Worm (Caenorhabditis elegans) whole organism, L1 larva: ENCODE measurements around the gene faxc-2.

Experiments used
- C04F5.9 ChIP-seq: sonication (generic microtip); optimal IDR thresholded peaks from 2 replicates; lab custom pipeline; 2016; ENCODE audit warnings: missing genetic modification characterization, missing compliant biosample characterization
- Y116A8C.19 ChIP-seq: sonication (generic microtip); optimal IDR thresholded peaks from 2 replicates; lab custom pipeline; 2016; ENCODE audit warnings: missing compliant biosample characterization, missing genetic modification characterization, borderline replicate concordance
- alr-1 ChIP-seq: fragments of 200-800 bp; sonication (Bioruptor generic); optimal IDR thresholded peaks from 2 replicates; lab custom pipeline; 2018; ENCODE audit warnings: borderline replicate concordance, mild to moderate bottlenecking, missing genetic modification characterization, missing compliant biosample characterization
- blmp-1 ChIP-seq: fragments of 150-350 bp; optimal IDR thresholded peaks from 2 replicates; lab custom pipeline; 2014; ENCODE audit warnings: missing biosample characterization, missing genetic modification characterization
- ceh-63 ChIP-seq: fragments of 200-800 bp; sonication (Bioruptor generic); optimal IDR thresholded peaks from 2 replicates; lab custom pipeline; 2018; ENCODE audit warnings: mild to moderate bottlenecking, missing genetic modification characterization, missing compliant biosample characterization
- ces-1 ChIP-seq: fragments of 150-350 bp; optimal IDR thresholded peaks from 2 replicates; lab custom pipeline; 2014; ENCODE audit warnings: missing biosample characterization, missing genetic modification reagents, missing genetic modification characterization
- dpl-1 ChIP-seq, 3 experiments: fragments of 150-350 bp in 2 of 3; sonication (generic microtip) in 1 of 3; optimal IDR thresholded peaks; 2 replicates each; lab custom pipeline; 2014 to 2017; ENCODE audit warnings: missing biosample characterization in 3 of 3, missing genetic modification characterization in 3 of 3, missing genetic modification reagents in 3 of 3
- dsc-1 ChIP-seq: sonication (generic microtip); optimal IDR thresholded peaks from 2 replicates; lab custom pipeline; 2016; ENCODE audit warnings: mild to moderate bottlenecking, missing genetic modification characterization, missing compliant biosample characterization
- efl-1 ChIP-seq, 4 experiments: fragments of 150-350 bp; optimal IDR thresholded peaks in 3 of 4; peaks in 1 of 4; 1 replicate in 1 of 4; 2 replicates in 3 of 4; lab custom pipeline; 2014; ENCODE audit warnings: missing biosample characterization in 2 of 4, missing genetic modification characterization in 2 of 4, missing genetic modification reagents in 2 of 4
- efl-3 ChIP-seq: fragments of 200-800 bp; sonication (Bioruptor generic); optimal IDR thresholded peaks from 2 replicates; lab custom pipeline; 2018; ENCODE audit warnings: mild to moderate bottlenecking, missing genetic modification characterization, missing compliant biosample characterization
- egl-13 ChIP-seq: sonication (generic microtip); optimal IDR thresholded peaks from 2 replicates; lab custom pipeline; 2016; ENCODE audit warnings: missing genotype, missing genetic modification reagents, missing genetic modification characterization, missing compliant biosample characterization
- egl-27 ChIP-seq, 2 experiments: fragments of 150-350 bp in 1 of 2; sonication (generic microtip); optimal IDR thresholded peaks; 3 replicates each; lab custom pipeline; 2017 to 2018; ENCODE audit warnings: missing biosample characterization in 2 of 2, missing genetic modification characterization in 2 of 2, missing genetic modification reagents in 2 of 2
- elt-2 ChIP-seq: sonication (generic microtip); optimal IDR thresholded peaks from 2 replicates; lab custom pipeline; 2016; ENCODE audit warnings: missing genetic modification characterization, mild to moderate bottlenecking, inconsistent platforms, missing compliant biosample characterization, missing genetic modification reagents
- elt-3 ChIP-seq, 6 experiments: fragments of 150-350 bp in 1 of 6; sonication (generic microtip); optimal IDR thresholded peaks; 2 replicates each; lab custom pipeline; 2017 to 2018; ENCODE audit warnings: missing biosample characterization in 6 of 6, missing genetic modification characterization in 6 of 6, inconsistent platforms in 1 of 6
- ets-5 ChIP-seq: fragments of 200-800 bp; sonication (Bioruptor generic); IDR thresholded peaks from 2 replicates; pipeline ENCODE4 v1.3.6; 2022; ENCODE audit warnings: missing genetic modification characterization, missing compliant biosample characterization
- grh-1 ChIP-seq: fragments of 200-800 bp; sonication (Bioruptor generic); IDR thresholded peaks from 2 replicates; pipeline ENCODE4 v1.3.6; 2022; ENCODE audit warnings: missing genetic modification reagents, missing genetic modification characterization, missing compliant biosample characterization
- isw-1 ChIP-seq: fragments of 200-800 bp; sonication (Bioruptor generic); IDR thresholded peaks from 2 replicates; pipeline ENCODE4 v1.3.6; 2022; ENCODE audit warnings: missing genetic modification characterization, missing compliant biosample characterization
- jun-1 ChIP-seq: fragments of 150-350 bp; optimal IDR thresholded peaks from 2 replicates; lab custom pipeline; 2014; ENCODE audit warnings: missing biosample characterization, missing genetic modification reagents, missing genetic modification characterization
- lin-13 ChIP-seq: fragments of 150-350 bp; optimal IDR thresholded peaks from 2 replicates; lab custom pipeline; 2014; ENCODE audit warnings: missing biosample characterization, missing genetic modification reagents, missing genetic modification characterization
- lin-14 ChIP-seq: fragments of 200-800 bp; sonication (Bioruptor generic); optimal IDR thresholded peaks from 2 replicates; lab custom pipeline; 2018; ENCODE audit warnings: mild to moderate bottlenecking, missing genetic modification characterization, moderate library complexity, missing compliant biosample characterization
- lin-15B ChIP-seq: fragments of 150-350 bp; sonication (generic microtip); optimal IDR thresholded peaks from 3 replicates; lab custom pipeline; 2014; ENCODE audit warnings: missing biosample characterization, missing genetic modification characterization
- lin-35 ChIP-seq, 2 experiments: fragments of 150-350 bp; optimal IDR thresholded peaks; 2 replicates each; lab custom pipeline; 2014; ENCODE audit warnings: missing biosample characterization in 2 of 2, missing genetic modification characterization in 2 of 2, missing genetic modification reagents in 2 of 2
- lin-39 ChIP-seq: fragments of 150-350 bp; optimal IDR thresholded peaks from 2 replicates; lab custom pipeline; 2014; ENCODE audit warnings: missing biosample characterization, missing genetic modification reagents, missing genetic modification characterization
- lsy-2 ChIP-seq, 2 experiments: fragments of 150-350 bp; optimal IDR thresholded peaks; 2 replicates each; lab custom pipeline; 2014; ENCODE audit warnings: missing biosample characterization in 2 of 2, missing genetic modification characterization in 2 of 2
- mab-9 ChIP-seq: fragments of 200-800 bp; sonication (Bioruptor generic); IDR thresholded peaks from 2 replicates; pipeline ENCODE4 v1.3.6; 2022; ENCODE audit warnings: missing genetic modification reagents, missing genetic modification characterization, missing compliant biosample characterization
- mdl-1 ChIP-seq, 2 experiments: fragments of 150-350 bp; optimal IDR thresholded peaks; 2 replicates each; lab custom pipeline; 2014 to 2017; ENCODE audit warnings: missing biosample characterization in 2 of 2, missing genetic modification characterization in 2 of 2, inconsistent platforms in 1 of 2
- mef-2 ChIP-seq: fragments of 150-350 bp; optimal IDR thresholded peaks from 2 replicates; lab custom pipeline; 2014; ENCODE audit warnings: missing biosample characterization, missing genetic modification characterization
- nhr-20 ChIP-seq: sonication (generic microtip); optimal IDR thresholded peaks from 2 replicates; lab custom pipeline; 2016; ENCODE audit warnings: mild to moderate bottlenecking, missing genetic modification characterization, missing compliant biosample characterization
- nhr-71 ChIP-seq: sonication (generic microtip); optimal IDR thresholded peaks from 2 replicates; lab custom pipeline; 2016; ENCODE audit warnings: mild to moderate bottlenecking, missing genetic modification characterization, moderate library complexity, missing compliant biosample characterization
- nhr-85 ChIP-seq: sonication (generic microtip); peaks from one replicate; lab custom pipeline; 2016; ENCODE audit warnings: missing genetic modification characterization, inconsistent platforms, missing compliant biosample characterization
- nhr-90 ChIP-seq: sonication (generic microtip); optimal IDR thresholded peaks from 2 replicates; lab custom pipeline; 2016; ENCODE audit warnings: mild to moderate bottlenecking, missing genetic modification characterization, missing compliant biosample characterization; ENCODE audit not compliant: poor library complexity
- pag-3 ChIP-seq: sonication (generic microtip); optimal IDR thresholded peaks from 2 replicates; lab custom pipeline; 2017; ENCODE audit warnings: missing genetic modification characterization, mild to moderate bottlenecking, missing compliant biosample characterization, antibody characterized with exemption, borderline replicate concordance; ENCODE audit not compliant: insufficient read depth
- pqm-1 ChIP-seq: sonication (generic microtip); optimal IDR thresholded peaks from 3 replicates; lab custom pipeline; 2017; ENCODE audit warnings: missing biosample characterization, missing genetic modification characterization
- snpc-4 ChIP-seq: fragments of 150-350 bp; optimal IDR thresholded peaks from 2 replicates; lab custom pipeline; 2014; ENCODE audit warnings: missing biosample characterization, missing genetic modification characterization
- snu-23 ChIP-seq: sonication (generic microtip); optimal IDR thresholded peaks from 2 replicates; lab custom pipeline; 2016; ENCODE audit warnings: missing genetic modification characterization, missing compliant biosample characterization
- sox-4 ChIP-seq: sonication (generic microtip); optimal IDR thresholded peaks from 2 replicates; lab custom pipeline; 2016; ENCODE audit warnings: missing genetic modification characterization, missing compliant biosample characterization
- tlp-1 ChIP-seq: fragments of 150-350 bp; optimal IDR thresholded peaks from 2 replicates; lab custom pipeline; 2014; ENCODE audit warnings: missing biosample characterization, missing genetic modification characterization
- unc-30 ChIP-seq: sonication (generic microtip); optimal IDR thresholded peaks from 2 replicates; lab custom pipeline; 2017; ENCODE audit warnings: missing biosample characterization, missing genetic modification characterization
- unc-98 ChIP-seq: fragments of 200-800 bp; sonication (Bioruptor generic); IDR thresholded peaks from 2 replicates; pipeline ENCODE4 v1.3.6; 2022; ENCODE audit warnings: missing genetic modification characterization, missing compliant biosample characterization
- vab-15 ChIP-seq: sonication (generic microtip); optimal IDR thresholded peaks from 2 replicates; lab custom pipeline; 2017; ENCODE audit warnings: missing genotype, mild to moderate bottlenecking, missing genetic modification characterization, missing compliant biosample characterization
- xbp-1 ChIP-seq: sonication (generic microtip); optimal IDR thresholded peaks from 2 replicates; lab custom pipeline; 2016; ENCODE audit warnings: missing genetic modification characterization, missing compliant biosample characterization
- zag-1 ChIP-seq: fragments of 150-350 bp; optimal IDR thresholded peaks from 2 replicates; lab custom pipeline; 2014; ENCODE audit warnings: missing biosample characterization, missing genetic modification characterization
- zip-4 ChIP-seq: fragments of 200-800 bp; sonication (Bioruptor generic); optimal IDR thresholded peaks from 2 replicates; lab custom pipeline; 2018; ENCODE audit warnings: mild to moderate bottlenecking, missing genetic modification characterization, moderate library complexity, missing compliant biosample characterization
- ztf-11 ChIP-seq, 2 experiments: sonication (generic microtip); optimal IDR thresholded peaks; 2 replicates each; lab custom pipeline; 2016 to 2017; ENCODE audit warnings: missing genetic modification characterization in 2 of 2, missing biosample characterization in 1 of 2, missing compliant biosample characterization in 1 of 2

Gene faxc-2

DNA sequence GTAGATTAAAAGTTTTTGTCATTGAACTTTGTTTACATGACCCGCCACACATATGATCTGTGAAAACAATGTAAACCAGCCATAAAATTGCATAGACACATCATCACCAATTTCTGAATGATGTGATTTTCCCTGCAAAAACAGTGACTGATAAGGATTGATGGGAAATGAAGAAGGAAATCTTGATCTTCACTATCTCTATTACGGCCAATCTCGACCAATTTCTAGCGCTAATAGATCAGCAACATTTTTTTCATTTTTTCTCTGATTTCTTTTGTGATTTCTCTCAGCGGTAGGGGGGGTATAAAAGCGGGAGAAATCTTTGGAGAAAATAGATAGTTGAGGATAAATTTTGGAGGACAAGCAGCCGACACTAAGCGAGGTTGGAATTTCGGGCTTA lies 11.8 kb upstream of the faxc-2 start:
- TF ChIP-seq unc-30 (tag; lab: Kevin White, UChicago), result no peak
- no peak for TF ChIP-seq lin-13 (GFP tag; lab: Kevin White, UChicago)
- no peak for TF ChIP-seq xbp-1 (tag; lab: Kevin White, UChicago)
- TF ChIP-seq sox-4 (tag; lab: Kevin White, UChicago), result no peak
- no peak for TF ChIP-seq Y116A8C.19 (tag; lab: Kevin White, UChicago)
- TF ChIP-seq snpc-4, result peak; percentile 22
- no peak for TF ChIP-seq pag-3 (tag; lab: Kevin White, UChicago)
- no peak for TF ChIP-seq isw-1 (GFP tag; lab: Robert Waterston, UW)
- no peak for TF ChIP-seq nhr-90 (tag; lab: Kevin White, UChicago)
- no peak for TF ChIP-seq ces-1 (GFP tag; lab: Kevin White, UChicago)
- no peak for TF ChIP-seq egl-13 (tag; lab: Kevin White, UChicago)
- no peak for TF ChIP-seq vab-15 (tag; lab: Kevin White, UChicago)
- peak; percentile 86 for TF ChIP-seq blmp-1
- no peak for TF ChIP-seq ets-5
- TF ChIP-seq pqm-1 (tag; lab: Kevin White, UChicago), result no peak
- TF ChIP-seq zag-1, result no peak
- TF ChIP-seq nhr-71 (tag; lab: Kevin White, UChicago), result peak; percentile 3
- TF ChIP-seq elt-3 (tag; optimal IDR thresholded peaks at IDR 0.05; lab: Kevin White, UChicago), result peak in 2 of 6 experiments; percentile 11 to 83
- no peak for TF ChIP-seq snu-23 (GFP tag; lab: Kevin White, UChicago)
- TF ChIP-seq nhr-85 (tag; lab: Kevin White, UChicago), result peak; percentile 83
- TF ChIP-seq ceh-63 (GFP tag; lab: Kevin White, UChicago), result no peak
- no peak for TF ChIP-seq lin-39
- no peak for TF ChIP-seq efl-3 (GFP tag; lab: Kevin White, UChicago)
- no peak for TF ChIP-seq efl-1 (optimal IDR thresholded peaks at IDR 0.05; lab: Kevin White, UChicago)
- TF ChIP-seq efl-1 (GFP tag; optimal IDR thresholded peaks at IDR 0.05 in 1 of 2; lab: Kevin White, UChicago), result no peak
- TF ChIP-seq lin-14 (GFP tag; lab: Kevin White, UChicago), result no peak
- TF ChIP-seq dsc-1 (tag; lab: Kevin White, UChicago), result no peak
- TF ChIP-seq mab-9, result no peak
- no peak for TF ChIP-seq C04F5.9 (tag; lab: Kevin White, UChicago)
- no peak for TF ChIP-seq mef-2
- TF ChIP-seq ztf-11 (tag; optimal IDR thresholded peaks at IDR 0.05; lab: Kevin White, UChicago), result no peak
- TF ChIP-seq lin-15B (tag; lab: Kevin White, UChicago), result no peak
- TF ChIP-seq jun-1 (tag; lab: Kevin White, UChicago), result no peak
- TF ChIP-seq grh-1 (GFP tag; lab: Robert Waterston, UW), result no peak
- TF ChIP-seq, all 84 proteins: peak for 5

DNA sequence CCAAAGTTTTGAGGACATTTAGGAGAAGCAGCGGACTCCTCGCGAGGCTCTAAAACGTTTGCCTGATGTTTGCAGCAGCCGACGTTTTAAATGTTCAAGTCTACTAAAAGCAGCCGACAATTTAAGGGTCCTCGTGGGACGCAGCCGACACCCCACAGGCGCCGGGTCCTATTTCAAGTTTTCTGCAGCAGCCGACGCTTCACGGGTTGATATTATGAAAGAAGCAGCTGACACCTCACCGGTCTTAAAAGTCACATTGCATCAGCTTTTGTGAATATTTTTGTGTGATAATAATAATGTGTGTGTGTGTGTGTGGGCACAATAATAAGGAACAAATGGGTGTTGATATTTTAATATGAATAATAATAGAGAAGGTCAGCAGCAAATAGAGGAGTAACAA lies 11.2 kb upstream of the faxc-2 start:
- TF ChIP-seq lin-35 (GFP tag; optimal IDR thresholded peaks at IDR 0.05; lab: Kevin White, UChicago), result no peak
- TF ChIP-seq nhr-71 (tag; lab: Kevin White, UChicago), result no peak
- no peak for TF ChIP-seq nhr-90 (tag; lab: Kevin White, UChicago)
- peak; percentile 36 for TF ChIP-seq snpc-4
- TF ChIP-seq alr-1 (tag; lab: Kevin White, UChicago), result no peak
- TF ChIP-seq ces-1 (GFP tag; lab: Kevin White, UChicago), result no peak

DNA sequence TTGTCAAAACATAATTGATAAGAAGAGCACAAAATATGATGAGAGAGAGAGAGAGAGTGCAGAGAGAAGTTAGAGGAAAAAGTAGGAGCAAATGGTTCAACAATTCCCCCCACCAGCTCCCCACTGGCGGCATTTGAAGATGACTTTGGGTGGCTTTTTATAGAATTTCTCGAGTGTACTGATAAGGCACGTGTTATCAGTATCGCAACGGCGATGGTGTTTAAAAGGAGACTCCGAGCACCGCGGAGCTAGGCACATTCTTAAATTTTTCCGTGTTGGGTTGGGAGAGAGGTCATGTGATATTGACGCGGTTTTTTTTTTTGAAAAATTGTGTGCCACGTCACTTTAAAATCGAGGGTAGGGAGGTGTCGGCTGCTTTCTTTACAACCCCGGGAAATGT lies 10.6 kb upstream of the faxc-2 start:
- no peak for TF ChIP-seq egl-27 (tag; optimal IDR thresholded peaks at IDR 0.05; lab: Kevin White, UChicago)
- TF ChIP-seq nhr-71 (tag; lab: Kevin White, UChicago), result peak; percentile 33
- peak in 1 of 2 experiments; percentile 52 for TF ChIP-seq lin-35 (GFP tag; optimal IDR thresholded peaks at IDR 0.05; lab: Kevin White, UChicago)
- TF ChIP-seq elt-2, result peak; percentile 99
- TF ChIP-seq nhr-90 (tag; lab: Kevin White, UChicago), result peak; percentile 62
- peak; percentile 18 for TF ChIP-seq tlp-1 (tag; lab: Kevin White, UChicago)
- peak; percentile 33 for TF ChIP-seq snpc-4
- no peak for TF ChIP-seq lin-15B (tag; lab: Kevin White, UChicago)
- TF ChIP-seq unc-98 (GFP tag; lab: Robert Waterston, UW), result no peak
- peak; percentile 23 for TF ChIP-seq pqm-1 (tag; lab: Kevin White, UChicago)
- TF ChIP-seq nhr-20 (tag; lab: Kevin White, UChicago), result peak; percentile 14
- TF ChIP-seq lsy-2 (tag; optimal IDR thresholded peaks at IDR 0.05; lab: Kevin White, UChicago), result peak in 1 of 2 experiments; percentile 21
- peak in 1 of 2 experiments; percentile 46 for TF ChIP-seq mdl-1 (tag; optimal IDR thresholded peaks at IDR 0.05; lab: Kevin White, UChicago)
- no peak for TF ChIP-seq alr-1 (tag; lab: Kevin White, UChicago)
- no peak for TF ChIP-seq dpl-1 (GFP tag; optimal IDR thresholded peaks at IDR 0.05; lab: Kevin White, UChicago)
- TF ChIP-seq zip-4 (GFP tag; lab: Kevin White, UChicago), result no peak
